Fruit fly (Drosophila melanogaster) whole organism, embryonic: ENCODE data around the gene CG10804.

Experiments used
- Aef1 ChIP-seq: fragments of 200-800 bp; sonication (Bioruptor generic); IDR thresholded peaks from 3 replicates; pipeline ENCODE4 v1.3.6; 2022; ENCODE audit warnings: missing biosample characterization, missing genetic modification characterization
- CG10321 ChIP-seq: fragments of 200-800 bp; sonication (Bioruptor generic); IDR thresholded peaks from 2 replicates; pipeline ENCODE4 v1.3.6; 2022; ENCODE audit warnings: missing biosample characterization, missing genetic modification characterization
- CG10431 ChIP-seq: fragments of 200-800 bp; sonication (Bioruptor generic); optimal IDR thresholded peaks from 3 replicates; lab custom pipeline; 2018; ENCODE audit warnings: missing biosample characterization, mild to moderate bottlenecking, missing genetic modification characterization
- CG10462 ChIP-seq: fragments of 200-800 bp; sonication (Bioruptor generic); optimal IDR thresholded peaks from 2 replicates; lab custom pipeline; 2016; ENCODE audit warnings: missing biosample characterization, missing genetic modification characterization
- CG12744 ChIP-seq: fragments of 200-800 bp; sonication (Bioruptor generic); optimal IDR thresholded peaks from 2 replicates; lab custom pipeline; 2016; ENCODE audit warnings: missing biosample characterization, missing genetic modification characterization
- CG14667 ChIP-seq: fragments of 200-800 bp; sonication (Bioruptor generic); IDR thresholded peaks from 2 replicates; pipeline ENCODE4 v1.3.6; 2022; ENCODE audit warnings: missing biosample characterization, missing genetic modification characterization
- CG15514 ChIP-seq: fragments of 200-800 bp; sonication (Bioruptor generic); optimal IDR thresholded peaks from 3 replicates; lab custom pipeline; 2017; ENCODE audit warnings: missing biosample characterization, missing genetic modification characterization, mild to moderate bottlenecking, moderate library complexity, missing genetic modification reagents
- CG17361 ChIP-seq: fragments of 200-800 bp; sonication (Bioruptor generic); IDR thresholded peaks from 3 replicates; pipeline ENCODE4 v1.3.6; 2022; ENCODE audit warnings: missing biosample characterization, missing genetic modification characterization
- CG17912 ChIP-seq: fragments of 200-800 bp; sonication (Bioruptor generic); optimal IDR thresholded peaks from 2 replicates; lab custom pipeline; 2018; ENCODE audit warnings: missing biosample characterization, mild to moderate bottlenecking, missing genetic modification characterization
- CG4328 ChIP-seq: fragments of 200-800 bp; sonication (Bioruptor generic); optimal IDR thresholded peaks from 3 replicates; lab custom pipeline; 2017; ENCODE audit warnings: missing biosample characterization, missing genetic modification reagents, missing genetic modification characterization
- CG7963 ChIP-seq: fragments of 200-800 bp; sonication (Bioruptor generic); IDR thresholded peaks from 3 replicates; pipeline ENCODE4 v1.3.6; 2022; ENCODE audit warnings: missing biosample characterization, missing genetic modification characterization; ENCODE audit not compliant: partially characterized antibody
- CG9817 ChIP-seq: fragments of 200-800 bp; sonication (Bioruptor generic); optimal IDR thresholded peaks from 2 replicates; lab custom pipeline; 2018; ENCODE audit warnings: missing biosample characterization, mild to moderate bottlenecking, missing genetic modification characterization, moderate library complexity
- CG9876 ChIP-seq: fragments of 200-800 bp; sonication (Bioruptor generic); optimal IDR thresholded peaks from 2 replicates; lab custom pipeline; 2016; ENCODE audit warnings: missing biosample characterization, missing genetic modification characterization
- CrebB ChIP-seq: fragments of 200-800 bp; sonication (Bioruptor generic); optimal IDR thresholded peaks from 3 replicates; lab custom pipeline; 2018; ENCODE audit warnings: missing biosample characterization, mild to moderate bottlenecking, missing genetic modification characterization
- Dbx ChIP-seq: fragments of 200-800 bp; sonication (Bioruptor generic); IDR thresholded peaks from 3 replicates; pipeline ENCODE4 v1.3.6; 2022; ENCODE audit warnings: missing biosample characterization, missing genetic modification characterization
- Dip2 ChIP-seq: fragments of 200-800 bp; sonication (Bioruptor generic); IDR thresholded peaks from 2 replicates; pipeline ENCODE4 v1.3.6; 2022; ENCODE audit warnings: missing biosample characterization, missing genetic modification characterization
- Lpt ChIP-seq: fragments of >200 bp; optimal IDR thresholded peaks from 2 replicates; lab custom pipeline; 2018; ENCODE audit warnings: missing biosample characterization, missing genetic modification characterization
- Med ChIP-seq: fragments of 200-800 bp; sonication (Bioruptor generic); peaks from one replicate; lab custom pipeline; 2016; ENCODE audit warnings: missing biosample characterization, missing genetic modification characterization, mild to moderate bottlenecking, inconsistent platforms, moderate library complexity
- Pdp1 ChIP-seq, 2 experiments: fragments of 200-800 bp; sonication (Bioruptor generic); optimal IDR thresholded peaks; 3 replicates each; lab custom pipeline; 2016; ENCODE audit warnings: missing biosample characterization in 2 of 2, missing genetic modification characterization in 2 of 2, mild to moderate bottlenecking in 1 of 2, moderate library complexity in 1 of 2
- Rfx ChIP-seq: fragments of 200-800 bp; sonication (Bioruptor generic); IDR thresholded peaks from 2 replicates; pipeline ENCODE4 v1.3.6; 2022; ENCODE audit warnings: missing biosample characterization, missing genetic modification characterization
- Rx ChIP-seq: fragments of 200-800 bp; sonication (Bioruptor generic); IDR thresholded peaks from 2 replicates; pipeline ENCODE4 v1.3.6; 2022; ENCODE audit warnings: missing biosample characterization, missing genetic modification characterization
- Scr ChIP-seq: fragments of 200-800 bp; sonication (Bioruptor generic); IDR thresholded peaks from 2 replicates; pipeline ENCODE4 v1.3.6; 2022; ENCODE audit warnings: missing biosample characterization, missing genetic modification characterization; ENCODE audit not compliant: partially characterized antibody
- Sin3A ChIP-seq: fragments of >200 bp; optimal IDR thresholded peaks from 2 replicates; lab custom pipeline; 2018
- Sry-β ChIP-seq: fragments of 200-800 bp; sonication (Bioruptor generic); optimal IDR thresholded peaks from 2 replicates; lab custom pipeline; 2018; ENCODE audit warnings: missing biosample characterization, mild to moderate bottlenecking, missing genetic modification characterization, moderate library complexity
- Vsx1 ChIP-seq: fragments of 200-800 bp; sonication (Bioruptor generic); optimal IDR thresholded peaks from 2 replicates; lab custom pipeline; 2017; ENCODE audit warnings: missing biosample characterization, mild to moderate bottlenecking, missing genetic modification characterization, missing genetic modification reagents
- abd-A ChIP-seq: fragments of 200-800 bp; sonication (Bioruptor generic); optimal IDR thresholded peaks from 3 replicates; lab custom pipeline; 2019; ENCODE audit warnings: missing biosample characterization, mild to moderate bottlenecking, missing genetic modification characterization, moderate library complexity
- amos ChIP-seq: fragments of 200-800 bp; sonication (Bioruptor generic); IDR thresholded peaks from 2 replicates; pipeline ENCODE4 v1.3.6; 2022; ENCODE audit warnings: missing biosample characterization, missing genetic modification characterization; ENCODE audit not compliant: partially characterized antibody
- chif ChIP-seq, 2 experiments: fragments of 200-800 bp; sonication (Bioruptor generic); optimal IDR thresholded peaks; 3 replicates each; lab custom pipeline; 2016; ENCODE audit warnings: missing biosample characterization in 2 of 2, missing genetic modification characterization in 2 of 2
- chinmo ChIP-seq: fragments of 200-800 bp; sonication (Bioruptor generic); IDR thresholded peaks from 4 replicates; pipeline ENCODE4 v1.3.6; 2022; ENCODE audit warnings: missing biosample characterization, missing genetic modification characterization; ENCODE audit not compliant: partially characterized antibody
- dpn ChIP-seq, 2 experiments: fragments of 200-800 bp; sonication (Bioruptor generic); optimal IDR thresholded peaks; 3 replicates each; lab custom pipeline; 2016; ENCODE audit warnings: missing biosample characterization in 2 of 2, missing genetic modification characterization in 2 of 2
- emc ChIP-seq: fragments of 200-800 bp; sonication (Bioruptor generic); optimal IDR thresholded peaks from 2 replicates; lab custom pipeline; 2016; ENCODE audit warnings: missing biosample characterization, missing genetic modification characterization
- en ChIP-seq: fragments of 200-800 bp; sonication (Bioruptor generic); optimal IDR thresholded peaks from 2 replicates; lab custom pipeline; 2016; ENCODE audit warnings: missing biosample characterization, missing genetic modification characterization
- gce ChIP-seq: fragments of 200-800 bp; sonication (Bioruptor generic); IDR thresholded peaks from 3 replicates; pipeline ENCODE4 v1.3.6; 2022; ENCODE audit warnings: missing biosample characterization, missing genetic modification characterization
- gro ChIP-seq: fragments of 200-800 bp; sonication (Bioruptor generic); optimal IDR thresholded peaks from 2 replicates; lab custom pipeline; 2016; ENCODE audit warnings: missing biosample characterization, missing genetic modification characterization
- hkb ChIP-seq, 2 experiments: fragments of 200-800 bp in 1 of 2; fragments of >200 bp in 1 of 2; sonication (Bioruptor generic) in 1 of 2; IDR thresholded peaks in 1 of 2; optimal IDR thresholded peaks in 1 of 2; 2 replicates each; pipeline versions ENCODE4 v1.3.6 to Lab custom; 2017 to 2022; ENCODE audit warnings: missing biosample characterization in 1 of 2, missing genetic modification characterization in 1 of 2
- knrl ChIP-seq: fragments of 200-800 bp; sonication (Bioruptor generic); IDR thresholded peaks from 3 replicates; pipeline ENCODE4 v1.3.6; 2022; ENCODE audit warnings: missing biosample characterization, missing genetic modification characterization; ENCODE audit not compliant: partially characterized antibody
- lilli ChIP-seq: fragments of 200-800 bp; sonication (Bioruptor generic); optimal IDR thresholded peaks from 3 replicates; lab custom pipeline; 2016; ENCODE audit warnings: missing biosample characterization, missing genetic modification characterization
- lola ChIP-seq, 3 experiments: fragments of >200 bp in 2 of 3; fragments of 200-800 bp in 1 of 3; sonication (Bioruptor generic) in 1 of 3; optimal IDR thresholded peaks; 2 replicates each; lab custom pipeline; 2017 to 2019; ENCODE audit warnings: missing biosample characterization in 3 of 3, missing genetic modification characterization in 3 of 3, mild to moderate bottlenecking in 1 of 3, moderate library complexity in 1 of 3
- maf-S ChIP-seq: fragments of 200-800 bp; sonication (Bioruptor generic); optimal IDR thresholded peaks from 2 replicates; lab custom pipeline; 2016; ENCODE audit warnings: missing biosample characterization, missing genetic modification characterization
- nmo ChIP-seq: fragments of 200-800 bp; sonication (Bioruptor generic); optimal IDR thresholded peaks from 2 replicates; lab custom pipeline; 2018; ENCODE audit warnings: missing biosample characterization, mild to moderate bottlenecking, missing genetic modification characterization, moderate library complexity
- peb ChIP-seq: fragments of 200-800 bp; sonication (Bioruptor generic); IDR thresholded peaks from 2 replicates; pipeline ENCODE4 v1.3.6; 2022; ENCODE audit warnings: missing biosample characterization, missing genetic modification characterization
- pho ChIP-seq: fragments of 200-800 bp; sonication (Bioruptor generic); optimal IDR thresholded peaks from 2 replicates; lab custom pipeline; 2016; ENCODE audit warnings: missing biosample characterization, missing genetic modification characterization
- pzg ChIP-seq: fragments of 200-800 bp; sonication (Bioruptor generic); optimal IDR thresholded peaks from 3 replicates; lab custom pipeline; 2018; ENCODE audit warnings: missing biosample characterization, mild to moderate bottlenecking, missing genetic modification characterization, moderate library complexity
- sna ChIP-seq: fragments of 200-800 bp; sonication (Bioruptor generic); IDR thresholded peaks from 2 replicates; pipeline ENCODE4 v1.3.6; 2022; ENCODE audit warnings: missing biosample characterization, missing genetic modification characterization; ENCODE audit not compliant: partially characterized antibody
- sob ChIP-seq: fragments of 200-800 bp; sonication (Bioruptor generic); IDR thresholded peaks from 2 replicates; pipeline ENCODE4 v1.3.6; 2022; ENCODE audit warnings: missing biosample characterization, missing genetic modification characterization
- sqz ChIP-seq: fragments of 200-800 bp; sonication (Bioruptor generic); optimal IDR thresholded peaks from 3 replicates; lab custom pipeline; 2018; ENCODE audit warnings: missing biosample characterization, mild to moderate bottlenecking, missing genetic modification characterization
- tin ChIP-seq: fragments of 200-800 bp; sonication (Bioruptor generic); optimal IDR thresholded peaks from 3 replicates; lab custom pipeline; 2016; ENCODE audit warnings: missing biosample characterization, missing genetic modification characterization
- usp ChIP-seq: fragments of >200 bp; optimal IDR thresholded peaks from 2 replicates; lab custom pipeline; 2017; ENCODE audit warnings: missing biosample characterization, missing genetic modification characterization
- vnd ChIP-seq: fragments of 200-800 bp; sonication (Bioruptor generic); IDR thresholded peaks from 3 replicates; pipeline ENCODE4 v1.3.6; 2022; ENCODE audit warnings: missing biosample characterization, missing genetic modification characterization; ENCODE audit not compliant: partially characterized antibody
- wor ChIP-seq: fragments of 200-800 bp; sonication (Bioruptor generic); IDR thresholded peaks from 2 replicates; pipeline ENCODE4 v1.3.6; 2022; ENCODE audit warnings: missing biosample characterization, missing genetic modification characterization

CG10804 gene

DNA sequence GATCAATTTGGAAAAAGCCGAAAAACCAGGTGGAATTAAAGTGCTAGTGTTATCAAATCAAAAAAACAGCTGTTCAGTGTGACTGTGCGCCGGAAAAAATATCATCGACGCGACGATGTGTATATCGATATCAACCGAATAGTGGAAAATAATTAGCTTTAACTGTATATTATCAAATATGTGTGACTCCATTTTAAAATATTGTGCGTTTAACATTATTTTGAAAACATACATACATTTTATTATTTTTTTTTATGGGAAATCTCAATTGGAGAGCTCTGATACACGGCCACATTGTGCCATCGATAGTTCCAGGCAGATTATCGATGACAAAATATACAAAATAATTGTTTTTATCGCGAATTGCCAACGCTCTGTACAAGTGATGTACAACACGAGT, 3.2 kb upstream of the CG10804 start, which contains the start of the genes CG14270 and CG10803 (continued):
- TF ChIP-seq emc (GFP tag; lab: Kevin White, UChicago) (no peak), nmo (GFP tag; lab: Kevin White, UChicago) (peak; percentile 51), lola (GFP tag; optimal IDR thresholded peaks at IDR 0.05; lab: Kevin White, UChicago) (peak in 1 of 3 experiments; percentile 7), vnd (peak; percentile 85), CG17361 (GFP tag; lab: Robert Waterston, UW) (peak; percentile 38; the same call in 1 of the 3 replicates), sqz (GFP tag; lab: Kevin White, UChicago) (peak; percentile 1), tin (no peak), Dip2 (no peak), CG14667 (GFP tag; lab: Robert Waterston, UW) (no peak), usp (GFP tag; lab: Kevin White, UChicago) (no peak), Rx (GFP tag; lab: Robert Waterston, UW) (no peak), CrebB (tag; lab: Kevin White, UChicago) (no peak), CG10462 (no peak), chif (GFP tag; optimal IDR thresholded peaks at IDR 0.05; lab: Kevin White, UChicago) (peak in 1 of 2 experiments; percentile 11), pho (GFP tag; lab: Kevin White, UChicago) (peak; percentile 3), Vsx1 (GFP tag; lab: Kevin White, UChicago) (peak; percentile 80), CG17912 (GFP tag; lab: Kevin White, UChicago) (no peak), chinmo (0 out of 4 replicates have a peak, but pooled peaks have one; percentile 76), CG9817 (no peak), wor (GFP tag; lab: Robert Waterston, UW) (no peak), sob (GFP tag; lab: Robert Waterston, UW) (no peak), Scr (GFP tag; lab: Robert Waterston, UW) (peak; percentile 91), hkb (optimal IDR thresholded peaks at IDR 0.05; lab: Kevin White, UChicago) (peak; percentile 36), hkb (GFP tag; IDR thresholded peaks at IDR 0.05; lab: Robert Waterston, UW) (no peak), Pdp1 (GFP tag; optimal IDR thresholded peaks at IDR 0.05; lab: Kevin White, UChicago) (peak in 1 of 2 experiments; percentile 51), peb (GFP tag; lab: Robert Waterston, UW) (no peak), Sin3A (lab: Kevin White, UChicago) (peak; percentile 82), en (no peak), Med (GFP tag; lab: Kevin White, UChicago) (peak; percentile 68), Sry-β (GFP tag; lab: Kevin White, UChicago) (no peak), maf-S (GFP tag; lab: Kevin White, UChicago) (no peak), abd-A (no peak), dpn (GFP tag; optimal IDR thresholded peaks at IDR 0.05; lab: Kevin White, UChicago) (peak; percentile 25 to 28), amos (GFP tag; lab: Robert Waterston, UW) (peak; percentile 71; the same call in 1 of the 2 replicates), CG9876 (GFP tag; lab: Kevin White, UChicago) (no peak), CG12744 (GFP tag; lab: Kevin White, UChicago) (no peak), gce (GFP tag; lab: Robert Waterston, UW) (0 out of 3 replicates have a peak, but pooled peaks have one; percentile 17), Lpt (GFP tag; lab: Kevin White, UChicago) (no peak), Dbx (no peak), Aef1 (GFP tag; lab: Robert Waterston, UW) (no peak), knrl (peak; percentile 88), CG4328 (GFP tag; lab: Kevin White, UChicago) (no peak), Rfx (GFP tag; lab: Robert Waterston, UW) (no peak), CG7963 (peak; percentile 60; the same call in 1 of the 3 replicates), lilli (peak; percentile 44), CG10321 (GFP tag; lab: Robert Waterston, UW) (no peak), pzg (GFP tag; lab: Kevin White, UChicago) (peak; percentile 44), gro (no peak), CG15514 (GFP tag; lab: Kevin White, UChicago) (peak; percentile 93), CG10431 (GFP tag; lab: Kevin White, UChicago) (no peak), sna (peak; percentile 81)
